Worm (Caenorhabditis elegans): ENCODE data around the gene glt-6.

Gene glt-6

DNA sequence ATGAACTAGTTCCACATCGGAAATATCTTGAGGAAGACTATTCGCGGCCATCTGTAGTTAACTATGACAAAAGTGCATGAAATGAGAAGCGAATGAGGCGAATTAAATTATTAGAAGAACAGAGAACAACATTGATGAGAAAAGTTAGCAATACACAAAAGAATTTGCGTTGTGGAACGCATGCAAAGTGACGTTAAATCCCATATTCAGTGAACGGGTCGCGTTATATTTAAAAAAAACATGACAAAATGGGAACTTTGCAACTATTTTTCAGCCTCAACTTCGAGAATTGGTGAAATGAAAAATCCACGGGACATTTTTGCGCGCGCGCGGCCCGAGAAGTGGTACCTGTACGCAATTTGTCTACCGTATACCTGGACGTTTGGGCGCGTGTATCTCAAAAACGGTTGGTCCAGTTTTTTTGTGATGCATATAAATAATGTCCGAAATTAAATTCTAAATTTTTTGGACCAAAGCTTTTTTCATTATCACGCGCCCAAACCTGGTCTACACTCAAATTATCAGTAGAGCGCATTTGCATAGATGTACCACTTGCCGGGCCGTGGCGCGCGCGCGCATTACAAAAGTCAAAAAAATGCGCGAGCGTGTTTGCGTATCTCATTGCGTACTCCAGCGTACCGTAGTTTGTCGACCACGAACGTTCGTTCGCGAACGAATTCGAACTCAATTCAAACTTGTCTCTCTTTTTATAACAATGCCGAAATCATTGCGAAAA, 44.6 kb downstream of the glt-6 start, which contains the start of the genes cdd-2 and oef-1:
TSS of gene cdd-2 (minus strand) at position 51 of the 736 bp plus-strand sequence.
TSS of gene oef-1 (plus strand) at position 575 of the 736 bp plus-strand sequence.
- TF ChIP-seq unc-130 (GFP tag; optimal IDR thresholded peaks at IDR 0.05) (peak; percentile 70), arid-1 (GFP tag; conservative IDR thresholded peaks at IDR 0.05) (0 out of 2 replicates have a peak, but pooled peaks have one; percentile 59), zip-11 (GFP tag; IDR thresholded peaks at IDR 0.05) (no peak), F49E8.2 (tag; optimal IDR thresholded peaks at IDR 0.05; ENCODE audit: borderline replicate concordance) (peak; percentile 92), Y48G9A.11 (GFP tag; IDR thresholded peaks at IDR 0.05) (peak; percentile 89), tra-1 (GFP tag; IDR thresholded peaks at IDR 0.05) (0 out of 2 replicates have a peak, but pooled peaks have one; percentile 30), vab-7 (GFP tag; IDR thresholded peaks at IDR 0.05) (peak; percentile 37; the same call in 1 of the 2 replicates), lin-38 (GFP tag; IDR thresholded peaks at IDR 0.05) (peak; percentile 99), ceh-28 (tag; optimal IDR thresholded peaks at IDR 0.05) (no peak), snpc-1.2 (GFP tag; IDR thresholded peaks at IDR 0.05) (peak; percentile 85)

- peak; percentile 68 for TF ChIP-seq mes-2 (tag; optimal IDR thresholded peaks at IDR 0.05; ENCODE audit: poor library complexity, severe bottlenecking)
- TF ChIP-seq lin-1 (GFP tag; IDR thresholded peaks at IDR 0.05): peak; percentile 60
- peak; percentile 61 for TF ChIP-seq dve-1 (tag; optimal IDR thresholded peaks at IDR 0.05; ENCODE audit: insufficient read depth)
- TF ChIP-seq ceh-32 (tag; optimal IDR thresholded peaks at IDR 0.05; ENCODE audit: poor library complexity): no peak
- peak; percentile 42 for TF ChIP-seq pqm-1 (tag; optimal IDR thresholded peaks at IDR 0.05)
- TF ChIP-seq hmg-1.1 (GFP tag; IDR thresholded peaks at IDR 0.05): peak; percentile 27; the same call in 1 of the 2 replicates
- TF ChIP-seq set-16 (GFP tag; IDR thresholded peaks at IDR 0.05): 0 out of 2 replicates have a peak, but pooled peaks have one; percentile 17
- peak; percentile 54; the same call in 1 of the 2 replicates for TF ChIP-seq egl-43 (GFP tag; IDR thresholded peaks at IDR 0.05)
- TF ChIP-seq hlh-30 (tag; optimal IDR thresholded peaks at IDR 0.05; ENCODE audit: insufficient read depth): peak; percentile 61
- TF ChIP-seq lin-39 (tag; optimal IDR thresholded peaks at IDR 0.05): no peak
- TF ChIP-seq unc-39 (tag; optimal IDR thresholded peaks at IDR 0.05): no peak
- peak; percentile 81 for TF ChIP-seq dmd-6 (GFP tag; IDR thresholded peaks at IDR 0.05)
- TF ChIP-seq madf-5 (GFP tag; IDR thresholded peaks at IDR 0.05): 0 out of 4 replicates have a peak, but pooled peaks of 1 of the 2 experiments have one; percentile 70
- 0 out of 2 replicates have a peak, but pooled peaks have one; percentile 23 for TF ChIP-seq vab-7 (GFP tag; IDR thresholded peaks at IDR 0.05)
- TF ChIP-seq lin-13 (GFP tag; optimal IDR thresholded peaks at IDR 0.05): peak; percentile 29
- peak; percentile 25 for TF ChIP-seq nhr-102 (tag; optimal IDR thresholded peaks at IDR 0.05)
- peak; percentile 74 for TF ChIP-seq mxl-3 (GFP tag; optimal IDR thresholded peaks at IDR 0.05)
- peak; percentile 19 for TF ChIP-seq nhr-77 (tag; optimal IDR thresholded peaks at IDR 0.05)
- no peak for TF ChIP-seq spr-1 (tag; optimal IDR thresholded peaks at IDR 0.05)
- no peak for TF ChIP-seq daf-16 (GFP tag; optimal IDR thresholded peaks at IDR 0.05)
- peak; percentile 83 for TF ChIP-seq daf-16 (tag; optimal IDR thresholded peaks at IDR 0.05)
- peak; percentile 79 for TF ChIP-seq hlh-11 (tag; optimal IDR thresholded peaks at IDR 0.05)
- peak in 1 of 2 experiments; percentile 48 for TF ChIP-seq lsy-2 (tag; optimal IDR thresholded peaks at IDR 0.05)
- no peak for TF ChIP-seq F26F4.8 (GFP tag; conservative IDR thresholded peaks at IDR 0.05)
- TF ChIP-seq nhr-28 (tag; optimal IDR thresholded peaks at IDR 0.05): peak; percentile 70
- TF ChIP-seq nhr-42 (GFP tag; IDR thresholded peaks at IDR 0.05): peak; percentile 58; the same call in 1 of the 2 replicates
- TF ChIP-seq rbr-2 (tag; optimal IDR thresholded peaks at IDR 0.05): peak; percentile 2
- no peak for TF ChIP-seq tag-97 (GFP tag; IDR thresholded peaks at IDR 0.05)
- peak; percentile 68 for TF ChIP-seq mep-1 (tag; optimal IDR thresholded peaks at IDR 0.05)
- peak; percentile 65; the same call in 1 of the 2 replicates for TF ChIP-seq nhr-41 (GFP tag; IDR thresholded peaks at IDR 0.05)
- no peak for TF ChIP-seq ceh-20 (GFP tag; IDR thresholded peaks at IDR 0.05)
- no peak for TF ChIP-seq nhr-237 (tag; optimal IDR thresholded peaks at IDR 0.05)
- TF ChIP-seq lin-38 (GFP tag; IDR thresholded peaks at IDR 0.05): peak; percentile 80
- no peak for TF ChIP-seq zfp-2 (tag; optimal IDR thresholded peaks at IDR 0.05)
- peak; percentile 50 for TF ChIP-seq aha-1 (tag)
- TF ChIP-seq nhr-48 (tag; optimal IDR thresholded peaks at IDR 0.05): peak; percentile 20
- TF ChIP-seq Y48G9A.11 (GFP tag; IDR thresholded peaks at IDR 0.05): 0 out of 2 replicates have a peak, but pooled peaks have one; percentile 21
- TF ChIP-seq mdl-1 (tag; optimal IDR thresholded peaks at IDR 0.05): peak in 1 of 2 experiments; percentile 6
- TF ChIP-seq hif-1 (tag; optimal IDR thresholded peaks at IDR 0.05): peak in 1 of 2 experiments; percentile 8
These were observed 46.4 kb downstream of the glt-6 start for ce11 chrIV:7549844-7550243.

All from whole organism, L4 larva.